Worm (Caenorhabditis elegans): ENCODE measurements around the gene nex-2.

- no peak for TF ChIP-seq tab-1 (GFP tag; IDR thresholded peaks at IDR 0.05)
- TF ChIP-seq med-1 (GFP tag; optimal IDR thresholded peaks at IDR 0.05; ENCODE audit: insufficient read depth): no peak
- no peak for TF ChIP-seq klf-2 (GFP tag; conservative IDR thresholded peaks at IDR 0.05)
Observed at ce11 chrIII:10358751-10359150, 28.5 kb upstream of the nex-2 start.

All from whole organism, midembryonic.